Worm (Caenorhabditis elegans): ENCODE data around the gene srab-16.

DNA sequence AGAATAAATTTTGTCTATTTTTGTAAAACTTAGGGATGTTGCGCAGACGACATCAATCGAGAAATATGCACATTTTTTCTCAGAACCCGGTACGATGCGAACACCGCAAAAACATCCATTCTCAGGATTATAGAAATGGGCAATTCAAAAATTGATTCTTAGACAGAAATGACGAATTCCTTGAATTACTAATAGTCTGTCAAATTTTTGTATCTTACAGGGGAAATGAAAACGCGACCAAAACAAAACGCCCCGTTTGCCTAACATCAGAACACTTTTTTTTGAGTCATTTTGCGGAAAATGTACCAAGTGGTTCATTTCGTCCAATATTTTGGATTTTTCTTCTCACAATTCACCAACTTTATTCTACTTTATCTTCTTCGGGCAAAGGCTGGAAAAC is 39.2 kb upstream of the srab-16 start, which contains the start of gene str-134:
- TF ChIP-seq ama-1 (optimal IDR thresholded peaks at IDR 0.05) (no peak), elt-2 (tag; optimal IDR thresholded peaks at IDR 0.05) (no peak), nhr-11 (tag; optimal IDR thresholded peaks at IDR 0.05) (no peak), madf-2 (tag; optimal IDR thresholded peaks at IDR 0.05) (no peak), C08G9.2 (tag; optimal IDR thresholded peaks at IDR 0.05) (no peak), pqm-1 (tag; optimal IDR thresholded peaks at IDR 0.05) (no peak), ceh-19 (GFP tag; optimal IDR thresholded peaks at IDR 0.05) (no peak), fkh-10 (GFP tag; optimal IDR thresholded peaks at IDR 0.05) (no peak), tbx-2 (tag; optimal IDR thresholded peaks at IDR 0.05) (no peak)

All from whole organism, late embryonic.